Fruit fly (Drosophila melanogaster) whole organism, wandering third instar larva: ENCODE measurements around the gene CG9331.

Experiments used
- Abd-B ChIP-seq: fragments of >200 bp; optimal IDR thresholded peaks from 2 replicates; lab custom pipeline; 2017; ENCODE audit warnings: missing biosample characterization, missing genetic modification characterization
- GATAd ChIP-seq: sonication (Bioruptor generic); optimal IDR thresholded peaks from 2 replicates; lab custom pipeline; 2016; ENCODE audit warnings: missing biosample characterization, missing genetic modification characterization
- Hr78 ChIP-seq: fragments of >200 bp; optimal IDR thresholded peaks from 2 replicates; lab custom pipeline; 2017; ENCODE audit warnings: missing biosample characterization, missing genetic modification characterization
- Rel ChIP-seq, 2 experiments: fragments of 200-800 bp; sonication (Bioruptor generic) in 1 of 2; optimal IDR thresholded peaks; 2 replicates in 1 of 2; 3 replicates in 1 of 2; lab custom pipeline; 2016 to 2019; ENCODE audit warnings: mild to moderate bottlenecking in 2 of 2, missing biosample characterization in 2 of 2, missing genetic modification characterization in 2 of 2, moderate library complexity in 1 of 2
- Vsx2 ChIP-seq: fragments of 200-300, 225-300 bp; sonication (Bioruptor generic); optimal IDR thresholded peaks from 2 replicates; lab custom pipeline; 2018; ENCODE audit warnings: missing biosample characterization, missing genetic modification characterization; ENCODE audit not compliant: partially characterized antibody
- foxo ChIP-seq, 2 experiments: fragments of 200-800 bp; sonication (Bioruptor generic); optimal IDR thresholded peaks; 2 replicates in 1 of 2; 3 replicates in 1 of 2; lab custom pipeline; 2016 to 2017; ENCODE audit warnings: missing biosample characterization in 2 of 2, missing genetic modification characterization in 2 of 2
- h ChIP-seq: fragments of 200-800 bp; sonication (Bioruptor generic); optimal IDR thresholded peaks from 3 replicates; lab custom pipeline; 2016; ENCODE audit warnings: missing biosample characterization, mild to moderate bottlenecking, missing genetic modification characterization
- jim ChIP-seq: fragments of 175-275, 200-325 bp; sonication (Bioruptor generic); optimal IDR thresholded peaks from 2 replicates; lab custom pipeline; 2016; ENCODE audit warnings: missing biosample characterization, mild to moderate bottlenecking, missing genetic modification characterization
- psq ChIP-seq: fragments of 200-800 bp; sonication (Bioruptor generic); optimal IDR thresholded peaks from 3 replicates; lab custom pipeline; 2017; ENCODE audit warnings: missing biosample characterization, mild to moderate bottlenecking, missing genetic modification characterization, moderate library complexity
- usp ChIP-seq: fragments of >200 bp; optimal IDR thresholded peaks from 2 replicates; lab custom pipeline; 2017; ENCODE audit warnings: missing biosample characterization, missing genetic modification characterization

DNA sequence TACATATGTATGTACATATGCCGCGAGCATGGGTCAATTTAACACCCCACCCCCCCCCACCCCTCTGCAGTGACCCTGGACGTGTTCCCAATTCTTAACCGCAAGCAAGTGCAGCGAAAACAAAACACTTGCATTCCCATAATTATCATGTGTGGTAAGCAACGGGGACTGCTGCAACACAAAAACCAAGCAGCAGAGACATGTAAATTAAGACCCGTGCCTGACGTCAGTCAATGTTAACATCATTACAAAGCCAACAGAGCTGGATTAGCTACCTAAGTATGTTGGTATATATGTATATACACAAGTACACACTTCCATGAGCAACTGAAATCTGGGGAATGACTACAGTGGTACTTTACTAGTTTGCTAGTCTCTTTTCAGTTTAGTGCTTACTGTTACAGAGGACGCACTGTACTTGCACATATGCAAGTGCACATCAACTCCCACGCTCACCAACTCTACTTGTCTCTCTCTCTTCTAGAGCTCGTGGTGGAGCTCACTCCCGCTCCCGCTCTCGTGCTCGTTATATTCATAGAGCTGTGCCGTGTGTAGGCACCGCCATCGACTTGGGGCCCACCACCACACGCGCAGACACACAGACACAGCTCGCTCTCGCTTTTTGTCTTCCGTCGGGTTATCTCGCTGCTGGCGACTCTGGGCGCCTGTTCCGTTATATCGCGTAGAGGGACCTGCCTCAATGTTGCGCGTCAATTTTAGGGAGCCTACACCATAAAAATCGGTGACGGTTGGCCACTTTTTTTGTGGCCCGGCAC, 1.2 kb upstream of the CG9331 start:
- no peak for TF ChIP-seq Abd-B (GFP tag; lab: Kevin White, UChicago)
- TF ChIP-seq psq: peak; percentile 3
- no peak for TF ChIP-seq usp
- TF ChIP-seq Vsx2 (GFP tag; lab: Kevin White, UChicago): peak; percentile 71
- no peak for TF ChIP-seq GATAd
- peak; percentile 8 for TF ChIP-seq h (GFP tag; lab: Kevin White, UChicago)
- TF ChIP-seq Hr78 (GFP tag; lab: Kevin White, UChicago): no peak
- TF ChIP-seq foxo (GFP tag; optimal IDR thresholded peaks at IDR 0.05; lab: Kevin White, UChicago): no peak
- TF ChIP-seq Rel (GFP tag; optimal IDR thresholded peaks at IDR 0.05; lab: Kevin White, UChicago): no peak
- peak; percentile 26 for TF ChIP-seq Rel (tag; optimal IDR thresholded peaks at IDR 0.05; lab: Kevin White, UChicago)
- TF ChIP-seq jim: no peak
